Worm (Caenorhabditis elegans) whole organism, mixed stage, embryonic: ENCODE measurements around the gene ets-8.

Experiments used
- elt-3 ChIP-seq: fragments of 150-350 bp; optimal IDR thresholded peaks from 2 replicates; lab custom pipeline; 2014; ENCODE audit warnings: missing biosample characterization, missing genetic modification characterization
- nhr-76 ChIP-seq: sonication (generic microtip); optimal IDR thresholded peaks from 2 replicates; lab custom pipeline; 2017; ENCODE audit warnings: missing biosample characterization, missing genetic modification characterization
- unc-62 ChIP-seq: fragments of 150-350 bp; optimal IDR thresholded peaks from 2 replicates; lab custom pipeline; 2014; ENCODE audit warnings: missing biosample characterization, missing genetic modification reagents, missing genetic modification characterization

ce11 chrIV:1123357-1123756 is 36.9 kb downstream of the ets-8 start:
- TF ChIP-seq unc-62 (GFP tag; lab: Kevin White, UChicago) (no peak), nhr-76 (tag; lab: Kevin White, UChicago) (no peak), elt-3 (tag; lab: Kevin White, UChicago) (no peak)
